Worm (Caenorhabditis elegans): Measurements from ENCODE around the gene aat-7.

DNA sequence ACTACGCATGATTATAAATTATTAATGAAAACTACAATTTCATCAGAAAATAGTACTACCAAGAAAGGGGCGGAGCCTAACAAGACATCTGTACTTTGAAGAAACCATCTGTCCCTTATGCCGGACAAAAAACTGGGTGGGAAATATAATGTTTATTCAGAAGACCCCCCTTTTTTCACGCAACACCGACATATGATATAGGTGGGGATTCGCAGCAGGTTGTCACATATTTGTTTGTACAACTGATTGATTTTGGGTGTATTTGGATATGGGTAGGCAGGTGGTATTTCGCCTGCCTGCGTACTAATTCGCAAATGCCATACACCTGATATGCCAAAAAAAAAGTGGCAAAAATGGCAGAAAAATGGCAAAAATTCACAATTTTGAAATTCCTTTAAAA is 37.0 kb downstream of the aat-7 start, which contains the start of gene Y51H7C.10:
- TF ChIP-seq W03F9.2 (tag; optimal IDR thresholded peaks at IDR 0.05): no peak
- TF ChIP-seq him-1 (tag; optimal IDR thresholded peaks at IDR 0.05): no peak
